Worm (Caenorhabditis elegans): ENCODE data around the gene fbxb-64.

Gene fbxb-64

DNA sequence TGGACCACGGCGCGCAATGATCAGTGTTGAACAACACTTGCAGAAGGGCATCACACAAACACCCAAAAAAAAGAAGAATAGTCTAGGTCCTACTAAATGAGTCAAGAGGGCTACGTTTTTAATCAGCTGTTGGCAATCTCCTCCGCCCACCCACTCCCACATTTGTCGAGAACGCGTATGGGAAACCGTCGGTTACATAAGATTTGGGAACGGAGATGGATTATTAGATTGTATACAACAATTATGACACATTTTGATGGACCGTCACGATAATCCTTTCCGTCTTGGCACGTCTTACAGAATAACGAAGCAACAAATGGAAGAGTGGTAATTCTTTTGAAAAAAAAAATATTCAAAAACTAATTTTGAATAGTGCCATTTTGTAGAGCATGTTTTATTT, 27.2 kb upstream of the fbxb-64 start:
- TF ChIP-seq somi-1 (GFP tag; optimal IDR thresholded peaks at IDR 0.05) (no peak), ceh-79 (tag; optimal IDR thresholded peaks at IDR 0.05) (no peak), lag-1 (GFP tag; IDR thresholded peaks at IDR 0.05) (no peak), xnd-1 (tag; optimal IDR thresholded peaks at IDR 0.05) (no peak), snpc-3.4 (tag; optimal IDR thresholded peaks at IDR 0.05) (no peak), tbp1 (GFP tag; optimal IDR thresholded peaks at IDR 0.05) (no peak), B0336.3 (GFP tag; IDR thresholded peaks at IDR 0.05) (no peak)

DNA sequence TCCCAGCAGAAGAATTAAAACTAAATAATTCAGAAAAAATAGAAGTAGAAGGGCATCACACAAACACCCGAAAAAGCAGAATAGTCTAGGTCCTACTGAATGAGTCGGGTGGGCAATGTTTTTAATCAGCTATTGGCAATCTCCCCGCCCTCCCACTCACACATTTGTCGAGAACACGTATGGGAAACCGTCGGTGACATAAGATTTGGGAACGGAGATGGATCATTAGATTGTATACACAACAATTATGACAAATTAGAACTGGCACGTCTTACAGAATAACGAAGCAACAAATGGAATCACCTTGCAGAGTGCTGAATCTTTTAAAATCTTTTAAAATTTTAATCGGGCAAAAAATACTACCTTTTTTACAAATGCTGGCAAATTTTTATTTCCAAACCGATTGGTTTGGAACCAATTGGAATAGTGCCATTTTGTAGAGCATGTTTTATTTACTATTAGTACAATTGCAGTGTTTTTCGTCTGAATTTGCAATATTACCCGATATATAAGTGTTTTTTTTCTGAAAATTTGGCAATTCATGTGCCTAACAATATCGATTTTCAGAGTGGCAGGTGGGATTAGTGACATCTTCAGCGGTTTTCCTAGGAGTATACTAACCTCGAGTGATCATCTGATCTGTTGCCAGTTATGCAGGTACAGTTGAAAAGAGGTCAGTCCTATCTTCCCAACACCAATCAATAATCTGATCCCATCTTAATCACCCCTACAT, 24.8 kb upstream of the fbxb-64 start, which contains the start of the genes F55C9.3 and fbxb-57:
Gene F55C9.3 (minus strand): TSS at position 101 of the 733 bp plus-strand sequence.
Gene fbxb-57 (plus strand): TSS at position 683 of the 733 bp plus-strand sequence.
- TF ChIP-seq B0261.1 (tag; optimal IDR thresholded peaks at IDR 0.05) = no peak
- TF ChIP-seq F37B4.10 (GFP tag; IDR thresholded peaks at IDR 0.05) = no peak
- TF ChIP-seq lsy-27 (tag; optimal IDR thresholded peaks at IDR 0.05; ENCODE audit: borderline replicate concordance, insufficient read depth) = no peak
- no peak for TF ChIP-seq Y53G8AR.9 (GFP tag; conservative IDR thresholded peaks at IDR 0.05)
- TF ChIP-seq him-1 (tag; optimal IDR thresholded peaks at IDR 0.05) = no peak
- no peak for TF ChIP-seq aptf-2 (GFP tag; conservative IDR thresholded peaks at IDR 0.05)
- TF ChIP-seq xnd-1 (tag; optimal IDR thresholded peaks at IDR 0.05) = no peak
- no peak for TF ChIP-seq hmg-1.2 (GFP tag; IDR thresholded peaks at IDR 0.05)
- no peak for TF ChIP-seq B0336.3 (GFP tag; IDR thresholded peaks at IDR 0.05)
- no peak for TF ChIP-seq zim-3 (tag; optimal IDR thresholded peaks at IDR 0.05)
- no peak for TF ChIP-seq fkh-3 (tag; optimal IDR thresholded peaks at IDR 0.05)
- TF ChIP-seq snpc-1.1 (tag; optimal IDR thresholded peaks at IDR 0.05; ENCODE audit: insufficient read depth) = no peak
- TF ChIP-seq nhr-120 (GFP tag; IDR thresholded peaks at IDR 0.05) = no peak
- no peak for TF ChIP-seq ceh-91 (GFP tag; IDR thresholded peaks at IDR 0.05)
- TF ChIP-seq nhr-80 (tag; optimal IDR thresholded peaks at IDR 0.05) = no peak
- no peak for TF ChIP-seq pha-4 (tag; optimal IDR thresholded peaks at IDR 0.05)
- no peak for TF ChIP-seq tlf-1 (GFP tag; optimal IDR thresholded peaks at IDR 0.05)

DNA sequence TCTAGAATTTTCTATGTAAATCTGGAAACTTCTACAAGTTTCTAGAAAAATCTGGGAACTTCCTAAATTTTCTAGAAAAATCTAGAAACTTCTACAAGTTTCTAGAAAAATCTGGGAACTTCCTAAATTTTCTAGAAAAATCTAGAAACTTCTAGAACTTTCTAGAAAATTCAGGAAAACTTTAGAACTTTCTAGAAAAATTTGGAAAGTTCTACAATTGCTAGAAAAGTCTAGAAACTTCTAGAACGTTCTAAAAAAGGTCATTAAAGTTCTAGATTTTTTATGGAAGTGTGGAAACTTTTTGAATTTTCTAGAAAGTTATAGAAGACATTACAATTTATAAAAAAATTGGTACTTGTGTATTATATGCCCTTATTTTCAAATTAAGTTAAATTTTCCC, 20.1 kb upstream of the fbxb-64 start, which contains the start of gene F55C9.5:
Gene F55C9.5 (minus strand): TSS at position 101 of the 400 bp plus-strand sequence.
- TF ChIP-seq hsf-1 (GFP tag; IDR thresholded peaks at IDR 0.05) (peak; percentile 81), rpc-1 (optimal IDR thresholded peaks at IDR 0.05) (peak; percentile 12), rpc-1 (tag; optimal IDR thresholded peaks at IDR 0.05) (no peak), ekl-4 (GFP tag; IDR thresholded peaks at IDR 0.05) (no peak), T07F8.4 (tag; optimal IDR thresholded peaks at IDR 0.05) (no peak)

DNA sequence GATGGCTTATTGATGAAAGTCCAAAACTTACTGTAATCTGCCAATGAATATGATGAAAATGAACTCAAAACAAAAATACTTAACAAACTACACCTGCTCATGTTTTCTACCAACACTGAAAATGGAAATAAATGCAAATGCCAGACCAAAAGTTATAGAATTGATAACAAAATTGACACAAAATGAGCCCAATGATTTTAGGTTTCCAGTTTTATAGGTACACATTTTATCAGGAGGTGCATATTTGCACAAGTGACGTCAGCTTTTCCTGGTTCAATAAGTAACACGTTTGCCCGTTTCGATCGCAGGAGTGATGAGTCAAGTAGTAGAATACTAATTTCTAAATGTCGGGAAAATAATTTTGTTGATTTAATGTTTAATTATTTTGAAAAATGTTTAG, 16.4 kb upstream of the fbxb-64 start, which contains the start of gene F55C9.6:
Gene F55C9.6 (minus strand): TSS at position 101 of the 400 bp plus-strand sequence.
- TF ChIP-seq mel-28 (tag; optimal IDR thresholded peaks at IDR 0.05; ENCODE audit: borderline replicate concordance) (no peak), ztf-26 (tag; optimal IDR thresholded peaks at IDR 0.05) (no peak), B0336.3 (GFP tag; IDR thresholded peaks at IDR 0.05) (no peak), B0261.1 (tag; optimal IDR thresholded peaks at IDR 0.05) (no peak), egl-44 (GFP tag; IDR thresholded peaks at IDR 0.05) (no peak), aptf-3 (GFP tag; IDR thresholded peaks at IDR 0.05) (no peak), ztf-6 (GFP tag; IDR thresholded peaks at IDR 0.05) (no peak)

DNA sequence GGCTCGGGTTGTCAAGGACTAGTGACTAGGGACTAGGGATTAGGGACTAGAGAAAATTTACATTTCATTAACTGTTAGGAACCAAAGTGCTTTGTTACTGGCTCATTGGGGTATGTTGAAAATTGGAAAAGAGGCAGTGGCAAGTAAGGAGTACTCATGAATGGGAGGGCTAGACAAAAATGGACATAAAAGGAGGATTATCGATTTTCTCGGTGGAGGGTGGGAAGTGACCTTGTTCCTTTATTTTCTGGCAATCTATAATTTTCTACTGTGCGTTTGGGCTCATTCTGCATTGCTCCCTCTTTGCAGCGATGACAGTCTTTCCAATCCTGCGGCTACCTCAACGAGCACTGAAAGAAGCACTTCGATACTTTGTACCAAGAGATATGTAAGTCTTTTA, 15.6 kb upstream of the fbxb-64 start, which contains the start of gene fbxb-60:
Gene fbxb-60 (plus strand): TSS at position 301 of the 400 bp plus-strand sequence.
- TF ChIP-seq lag-1 (GFP tag; IDR thresholded peaks at IDR 0.05) (no peak), nhr-90 (tag; optimal IDR thresholded peaks at IDR 0.05) (no peak), lsl-1 (GFP tag; optimal IDR thresholded peaks at IDR 0.05) (no peak), egl-18 (GFP tag; IDR thresholded peaks at IDR 0.05) (no peak), egrh-3 (GFP tag; IDR thresholded peaks at IDR 0.05) (no peak), sptf-2 (GFP tag; optimal IDR thresholded peaks at IDR 0.05) (no peak), efl-1 (GFP tag; optimal IDR thresholded peaks at IDR 0.05) (no peak), nhr-80 (tag; optimal IDR thresholded peaks at IDR 0.05) (no peak), aptf-2 (GFP tag; conservative IDR thresholded peaks at IDR 0.05) (no peak), lir-1 (GFP tag; conservative IDR thresholded peaks at IDR 0.05) (no peak), Y67H2A.10 (GFP tag; conservative IDR thresholded peaks at IDR 0.05) (no peak), gei-17 (GFP tag; optimal IDR thresholded peaks at IDR 0.05) (no peak), bed-1 (GFP tag; IDR thresholded peaks at IDR 0.05) (no peak), ztf-28 (GFP tag; IDR thresholded peaks at IDR 0.05) (no peak)

All from whole organism, young adult.